Worm (Caenorhabditis elegans) whole organism, young adult: ENCODE data around the gene rgs-7.

ENCODE experiments used
- B0336.3 ChIP-seq: fragments of 200-800 bp; sonication (Bioruptor generic); IDR thresholded peaks from 2 replicates; pipeline ENCODE4 v1.3.6; 2022; ENCODE audit warnings: missing genetic modification characterization, missing compliant biosample characterization
- F10E7.11 ChIP-seq: sonication (generic microtip); optimal IDR thresholded peaks from 2 replicates; lab custom pipeline; 2017; ENCODE audit warnings: mild to moderate bottlenecking, missing genetic modification characterization, moderate library complexity, missing compliant biosample characterization
- F22D6.2 ChIP-seq: sonication (generic microtip); optimal IDR thresholded peaks from 2 replicates; lab custom pipeline; 2016; ENCODE audit warnings: mild to moderate bottlenecking, missing genetic modification characterization, missing compliant biosample characterization
- F23B12.7 ChIP-seq: sonication (generic microtip); optimal IDR thresholded peaks from 2 replicates; lab custom pipeline; 2017; ENCODE audit warnings: missing genetic modification characterization, mild to moderate bottlenecking, missing compliant biosample characterization, antibody characterized with exemption, moderate library complexity; ENCODE audit not compliant: insufficient read depth
- F33H1.4 ChIP-seq: fragments of 200-800 bp; sonication (Bioruptor generic); IDR thresholded peaks from 2 replicates; pipeline ENCODE4 v1.3.6; 2022; ENCODE audit warnings: missing genetic modification reagents, missing genetic modification characterization, missing compliant biosample characterization
- T07F8.4 ChIP-seq: sonication (generic microtip); optimal IDR thresholded peaks from 2 replicates; lab custom pipeline; 2016; ENCODE audit warnings: mild to moderate bottlenecking, missing genetic modification characterization, moderate library complexity, missing compliant biosample characterization
- Y53G8AR.9 ChIP-seq: fragments of 200-800 bp; sonication (Bioruptor generic); conservative IDR thresholded peaks from 2 replicates; pipeline ENCODE4 v1.3.6; 2022; ENCODE audit warnings: missing genetic modification reagents, missing genetic modification characterization, missing compliant biosample characterization
- Y67H2A.10 ChIP-seq: fragments of 200-800 bp; sonication (Bioruptor generic); conservative IDR thresholded peaks from 2 replicates; pipeline ENCODE4 v1.3.6; 2022; ENCODE audit warnings: missing genetic modification reagents, missing genetic modification characterization, missing compliant biosample characterization
- ama-1 ChIP-seq, 3 experiments: fragments of 150-350 bp in 1 of 3; sonication (generic microtip) in 2 of 3; optimal IDR thresholded peaks; 2 replicates each; lab custom pipeline; 2014 to 2018; ENCODE audit warnings: missing biosample characterization in 2 of 3, missing genetic modification characterization in 2 of 3, missing genetic modification reagents in 2 of 3
- aptf-3 ChIP-seq: fragments of 200-800 bp; sonication (Bioruptor generic); IDR thresholded peaks from 2 replicates; pipeline ENCODE4 v1.3.6; 2022; ENCODE audit warnings: missing genetic modification characterization, missing compliant biosample characterization
- atf-7 ChIP-seq: sonication (generic microtip); optimal IDR thresholded peaks from 2 replicates; lab custom pipeline; 2017; ENCODE audit warnings: mild to moderate bottlenecking, missing genetic modification characterization, missing compliant biosample characterization
- bed-2 ChIP-seq: fragments of 200-800 bp; sonication (Bioruptor generic); IDR thresholded peaks from 2 replicates; pipeline ENCODE4 v1.3.6; 2022; ENCODE audit warnings: missing genetic modification reagents, missing genetic modification characterization, missing compliant biosample characterization
- ccch-3 ChIP-seq: fragments of 200-800 bp; sonication (Bioruptor generic); optimal IDR thresholded peaks from 2 replicates; lab custom pipeline; 2018; ENCODE audit warnings: mild to moderate bottlenecking, missing genetic modification characterization, missing compliant biosample characterization
- cebp-2 ChIP-seq: fragments of 200-800 bp; sonication (Bioruptor generic); IDR thresholded peaks from 2 replicates; pipeline ENCODE4 v1.3.6; 2022; ENCODE audit warnings: missing genetic modification characterization, missing compliant biosample characterization
- ceh-40 ChIP-seq: fragments of 200-800 bp; sonication (Bioruptor generic); IDR thresholded peaks from 2 replicates; pipeline ENCODE4 v1.3.6; 2022; ENCODE audit warnings: missing genetic modification characterization, missing compliant biosample characterization
- ceh-91 ChIP-seq: fragments of 200-800 bp; sonication (Bioruptor generic); IDR thresholded peaks from 2 replicates; pipeline ENCODE4 v1.3.6; 2022; ENCODE audit warnings: missing genetic modification reagents, missing genetic modification characterization, missing compliant biosample characterization
- die-1 ChIP-seq: sonication (generic microtip); optimal IDR thresholded peaks from 2 replicates; lab custom pipeline; 2016; ENCODE audit warnings: missing genotype, mild to moderate bottlenecking, missing genetic modification characterization, missing compliant biosample characterization
- dox-1 ChIP-seq: fragments of 200-800 bp; sonication (Bioruptor generic); IDR thresholded peaks from 2 replicates; pipeline ENCODE4 v1.3.6; 2022; ENCODE audit warnings: missing genetic modification reagents, missing genetic modification characterization, missing compliant biosample characterization
- dpff-1 ChIP-seq: sonication (generic microtip); optimal IDR thresholded peaks from 2 replicates; lab custom pipeline; 2017; ENCODE audit warnings: mild to moderate bottlenecking, missing genetic modification characterization, missing compliant biosample characterization
- egl-44 ChIP-seq: fragments of 200-800 bp; sonication (Bioruptor generic); IDR thresholded peaks from 2 replicates; pipeline ENCODE4 v1.3.6; 2022; ENCODE audit warnings: missing genetic modification reagents, missing genetic modification characterization, missing compliant biosample characterization
- ekl-4 ChIP-seq: fragments of 200-800 bp; sonication (Bioruptor generic); IDR thresholded peaks from 2 replicates; pipeline ENCODE4 v1.3.6; 2022; ENCODE audit warnings: missing genetic modification reagents, missing genetic modification characterization, missing compliant biosample characterization
- fkh-3 ChIP-seq: sonication (generic microtip); optimal IDR thresholded peaks from 2 replicates; lab custom pipeline; 2016; ENCODE audit warnings: mild to moderate bottlenecking, missing genetic modification characterization, missing compliant biosample characterization
- let-607 ChIP-seq, 2 experiments: fragments of 200-800 bp in 1 of 2; sonication (Bioruptor generic) in 1 of 2; sonication (generic microtip) in 1 of 2; optimal IDR thresholded peaks; 2 replicates each; lab custom pipeline; 2016 to 2018; ENCODE audit warnings: mild to moderate bottlenecking in 2 of 2, missing compliant biosample characterization in 2 of 2, missing genetic modification characterization in 2 of 2, moderate library complexity in 2 of 2, missing genotype in 1 of 2
- lir-1 ChIP-seq: fragments of 200-800 bp; sonication (Bioruptor generic); conservative IDR thresholded peaks from 2 replicates; pipeline ENCODE4 v1.3.6; 2022; ENCODE audit warnings: missing genetic modification reagents, missing genetic modification characterization, missing compliant biosample characterization
- lsl-1 ChIP-seq: fragments of 200-800 bp; sonication (Bioruptor generic); optimal IDR thresholded peaks from 2 replicates; lab custom pipeline; 2018; ENCODE audit warnings: mild to moderate bottlenecking, missing genetic modification characterization, moderate library complexity, missing compliant biosample characterization
- madf-10 ChIP-seq: sonication (generic microtip); optimal IDR thresholded peaks from 2 replicates; lab custom pipeline; 2016; ENCODE audit warnings: mild to moderate bottlenecking, missing genetic modification characterization, missing compliant biosample characterization
- madf-8 ChIP-seq: fragments of 200-800 bp; sonication (Bioruptor generic); conservative IDR thresholded peaks from 2 replicates; pipeline ENCODE4 v1.3.6; 2022; ENCODE audit warnings: missing genetic modification reagents, missing genetic modification characterization, missing compliant biosample characterization
- mel-28 ChIP-seq: sonication (generic microtip); optimal IDR thresholded peaks from 2 replicates; lab custom pipeline; 2016; ENCODE audit warnings: borderline replicate concordance, mild to moderate bottlenecking, missing genetic modification characterization, missing compliant biosample characterization
- nfya-1 ChIP-seq: sonication (generic microtip); optimal IDR thresholded peaks from 2 replicates; lab custom pipeline; 2017; ENCODE audit warnings: antibody characterized with exemption, missing compliant biosample characterization, missing genetic modification characterization, borderline replicate concordance; ENCODE audit not compliant: insufficient read depth
- nfya-2 ChIP-seq: fragments of 200-800 bp; sonication (Bioruptor generic); IDR thresholded peaks from 2 replicates; pipeline ENCODE4 v1.3.6; 2022; ENCODE audit warnings: missing genetic modification reagents, missing genetic modification characterization, missing compliant biosample characterization
- nfyb-1 ChIP-seq: fragments of 200-800 bp; sonication (Bioruptor generic); IDR thresholded peaks from 2 replicates; pipeline ENCODE4 v1.3.6; 2022; ENCODE audit warnings: missing genetic modification reagents, missing genetic modification characterization, missing compliant biosample characterization
- nhr-120 ChIP-seq: fragments of 200-800 bp; sonication (Bioruptor generic); IDR thresholded peaks from 2 replicates; pipeline ENCODE4 v1.3.6; 2022; ENCODE audit warnings: missing genetic modification characterization, missing compliant biosample characterization
- nhr-27 ChIP-seq: fragments of 200-800 bp; sonication (Bioruptor generic); optimal IDR thresholded peaks from 2 replicates; lab custom pipeline; 2018; ENCODE audit warnings: mild to moderate bottlenecking, missing genetic modification characterization, moderate library complexity, missing compliant biosample characterization
- nhr-80 ChIP-seq: sonication (generic microtip); optimal IDR thresholded peaks from 2 replicates; lab custom pipeline; 2016; ENCODE audit warnings: missing genetic modification characterization, missing compliant biosample characterization
- pha-4 ChIP-seq: fragments of 150-350 bp; sonication (generic microtip); optimal IDR thresholded peaks from 2 replicates; lab custom pipeline; 2014; ENCODE audit warnings: missing biosample characterization, missing genetic modification reagents, missing genetic modification characterization
- repo-1 ChIP-seq: sonication (generic microtip); optimal IDR thresholded peaks from 2 replicates; lab custom pipeline; 2017; ENCODE audit warnings: mild to moderate bottlenecking, missing genetic modification characterization, missing compliant biosample characterization
- sdz-38 ChIP-seq: sonication (generic microtip); optimal IDR thresholded peaks from 2 replicates; lab custom pipeline; 2016; ENCODE audit warnings: missing genotype, missing genetic modification characterization, missing compliant biosample characterization
- snpc-3.4 ChIP-seq: sonication (generic microtip); optimal IDR thresholded peaks from 2 replicates; lab custom pipeline; 2017; ENCODE audit warnings: missing genetic modification characterization, mild to moderate bottlenecking, missing compliant biosample characterization, antibody characterized with exemption, moderate library complexity, missing genotype, missing genetic modification reagents
- snpc-4 ChIP-seq, 5 experiments: fragments of 150-350 bp in 1 of 5; sonication (generic microtip) in 4 of 5; optimal IDR thresholded peaks; 2 replicates each; lab custom pipeline; 2014 to 2018; ENCODE audit warnings: missing genetic modification characterization in 5 of 5, missing biosample characterization in 3 of 5, antibody characterized with exemption in 2 of 5, mild to moderate bottlenecking in 2 of 5, missing compliant biosample characterization in 2 of 5, missing genotype in 2 of 5, moderate library complexity in 2 of 5, missing genetic modification reagents in 1 of 5
- somi-1 ChIP-seq: fragments of 200-800 bp; sonication (Bioruptor generic); optimal IDR thresholded peaks from 2 replicates; lab custom pipeline; 2018; ENCODE audit warnings: mild to moderate bottlenecking, missing genetic modification characterization, missing compliant biosample characterization
- tbx-9 ChIP-seq: sonication (generic microtip); optimal IDR thresholded peaks from 2 replicates; lab custom pipeline; 2016; ENCODE audit warnings: borderline replicate concordance, missing genetic modification characterization, inconsistent platforms, missing compliant biosample characterization
- xnd-1 ChIP-seq: sonication (generic microtip); optimal IDR thresholded peaks from 2 replicates; lab custom pipeline; 2016; ENCODE audit warnings: missing genotype, missing genetic modification reagents, missing genetic modification characterization, missing compliant biosample characterization
- ztf-22 ChIP-seq: fragments of 200-800 bp; sonication (Bioruptor generic); optimal IDR thresholded peaks from 2 replicates; lab custom pipeline; 2018; ENCODE audit warnings: mild to moderate bottlenecking, missing genetic modification characterization, moderate library complexity, missing compliant biosample characterization
- ztf-3 ChIP-seq: fragments of 200-800 bp; sonication (Bioruptor generic); optimal IDR thresholded peaks from 2 replicates; lab custom pipeline; 2018; ENCODE audit warnings: mild to moderate bottlenecking, missing genetic modification characterization, missing compliant biosample characterization

The rgs-7 gene

DNA sequence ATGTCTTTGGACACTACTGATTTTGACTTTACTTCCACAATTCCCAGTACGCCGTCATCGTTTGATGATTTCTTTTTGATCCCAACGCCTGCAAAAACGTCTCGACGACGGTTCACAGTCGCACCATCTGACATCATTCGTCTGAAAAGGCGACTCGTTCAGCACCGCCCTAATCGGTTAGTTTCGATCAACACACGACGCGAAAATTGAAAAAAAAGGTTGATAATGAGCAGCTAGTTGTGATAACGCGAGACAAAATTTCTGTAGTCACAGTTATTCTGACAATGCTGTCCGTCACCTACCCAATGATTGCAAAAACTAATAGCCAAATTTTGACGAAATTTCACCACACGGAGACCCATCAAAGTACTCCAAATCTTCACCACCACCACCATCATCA lies 13.6 kb downstream of the rgs-7 start (continued):
- TF ChIP-seq lsl-1 (GFP tag; lab: Kevin White, UChicago): no peak
- no peak for TF ChIP-seq F22D6.2 (tag; lab: Kevin White, UChicago)
- no peak for TF ChIP-seq egl-44 (GFP tag; lab: Robert Waterston, UW)
- no peak for TF ChIP-seq repo-1 (tag; lab: Kevin White, UChicago)
- 0 out of 2 replicates have a peak, but pooled peaks have one; percentile 1 for TF ChIP-seq Y53G8AR.9
- TF ChIP-seq madf-8 (GFP tag; lab: Robert Waterston, UW): no peak
- TF ChIP-seq atf-7: no peak

DNA sequence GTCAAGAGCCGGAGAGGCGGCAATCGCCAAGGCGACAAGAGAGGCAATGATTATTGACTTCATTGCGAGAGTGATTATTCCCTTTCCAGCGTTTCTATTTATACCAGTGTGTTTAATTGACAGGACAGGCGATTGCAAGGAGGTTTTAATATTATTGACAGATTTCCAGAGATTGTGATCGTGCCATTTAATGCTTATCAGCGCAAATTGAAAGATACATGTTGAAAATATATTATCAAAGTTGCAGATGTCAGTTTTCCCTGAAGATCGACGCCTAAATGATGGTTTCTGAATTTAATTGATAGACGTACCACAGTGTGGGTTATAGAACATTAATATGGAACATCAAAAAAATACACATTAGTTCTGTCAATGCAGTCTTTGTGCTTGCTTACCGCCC lies 21.6 kb downstream of the rgs-7 start, which contains the start of gene vit-4:
Gene vit-4 (minus strand): TSS at position 63 of the 400 bp plus-strand sequence.
- TF ChIP-seq let-607 (tag; optimal IDR thresholded peaks at IDR 0.05; lab: Kevin White, UChicago) (peak in 1 of 2 experiments; percentile 26), ceh-40 (no peak), snpc-4 (GFP tag; optimal IDR thresholded peaks at IDR 0.05; lab: Kevin White, UChicago) (no peak), snpc-4 (tag; optimal IDR thresholded peaks at IDR 0.05; lab: Kevin White, UChicago) (no peak), ccch-3 (GFP tag; lab: Kevin White, UChicago) (no peak), T07F8.4 (no peak), nfya-1 (tag; lab: Kevin White, UChicago) (no peak), nhr-80 (peak; percentile 71), somi-1 (GFP tag; lab: Kevin White, UChicago) (no peak), F10E7.11 (no peak), ama-1 (optimal IDR thresholded peaks at IDR 0.05; lab: Kevin White, UChicago) (no peak), ama-1 (GFP tag; optimal IDR thresholded peaks at IDR 0.05; lab: Kevin White, UChicago) (no peak), nhr-120 (GFP tag; lab: Robert Waterston, UW) (no peak), die-1 (tag; lab: Kevin White, UChicago) (no peak), ceh-91 (GFP tag; lab: Robert Waterston, UW) (no peak)

DNA sequence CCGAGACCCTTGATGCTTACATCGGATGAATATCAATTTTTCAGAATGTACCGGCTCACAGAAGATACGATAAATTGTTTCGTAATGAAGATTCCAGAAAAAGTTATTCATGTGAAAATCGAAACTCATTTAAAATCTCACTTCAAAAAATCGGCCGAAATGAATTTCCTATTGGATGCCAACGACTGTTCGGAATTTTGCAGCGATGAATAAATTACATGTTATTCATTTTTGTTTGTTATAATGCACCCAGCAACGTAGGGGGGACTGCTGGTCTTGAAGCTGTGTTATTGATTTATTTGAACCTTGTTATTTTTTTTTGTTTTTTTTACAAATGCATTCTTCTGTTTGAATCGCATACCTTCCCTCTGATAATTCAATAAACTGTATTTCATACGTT lies 24.5 kb downstream of the rgs-7 start:
- TF ChIP-seq xnd-1 (tag; lab: Kevin White, UChicago) (no peak), nhr-27 (tag; lab: Kevin White, UChicago) (no peak), ccch-3 (GFP tag; lab: Kevin White, UChicago) (no peak), Y67H2A.10 (GFP tag; lab: Robert Waterston, UW) (no peak), dpff-1 (no peak), pha-4 (tag; lab: Kevin White, UChicago) (no peak), F23B12.7 (tag; lab: Kevin White, UChicago) (no peak), snpc-4 (GFP tag; optimal IDR thresholded peaks at IDR 0.05; lab: Kevin White, UChicago) (no peak), snpc-4 (tag; optimal IDR thresholded peaks at IDR 0.05; lab: Kevin White, UChicago) (no peak), nhr-80 (no peak), ekl-4 (GFP tag; lab: Robert Waterston, UW) (no peak), fkh-3 (tag; lab: Kevin White, UChicago) (no peak), nfyb-1 (GFP tag; lab: Robert Waterston, UW) (0 out of 2 replicates have a peak, but pooled peaks have one; percentile 11), nfya-2 (GFP tag; lab: Robert Waterston, UW) (no peak), snpc-3.4 (no peak), lir-1 (GFP tag; lab: Robert Waterston, UW) (no peak), let-607 (tag; optimal IDR thresholded peaks at IDR 0.05; lab: Kevin White, UChicago) (peak in 1 of 2 experiments; percentile 4), bed-2 (no peak), aptf-3 (GFP tag; lab: Robert Waterston, UW) (no peak), dox-1 (GFP tag; lab: Robert Waterston, UW) (no peak), ztf-22 (no peak), B0336.3 (GFP tag; lab: Robert Waterston, UW) (peak; percentile 42; the same call in 1 of the 2 replicates), F33H1.4 (GFP tag; lab: Robert Waterston, UW) (no peak), tbx-9 (tag; lab: Kevin White, UChicago) (no peak), cebp-2 (GFP tag; lab: Robert Waterston, UW) (no peak), madf-10 (tag; lab: Kevin White, UChicago) (peak; percentile 28), ztf-3 (peak; percentile 39), mel-28 (tag; lab: Kevin White, UChicago) (no peak), sdz-38 (tag; lab: Kevin White, UChicago) (no peak), egl-44 (GFP tag; lab: Robert Waterston, UW) (no peak)
